Worm (Caenorhabditis elegans): ENCODE data around the gene pnc-2.

DNA sequence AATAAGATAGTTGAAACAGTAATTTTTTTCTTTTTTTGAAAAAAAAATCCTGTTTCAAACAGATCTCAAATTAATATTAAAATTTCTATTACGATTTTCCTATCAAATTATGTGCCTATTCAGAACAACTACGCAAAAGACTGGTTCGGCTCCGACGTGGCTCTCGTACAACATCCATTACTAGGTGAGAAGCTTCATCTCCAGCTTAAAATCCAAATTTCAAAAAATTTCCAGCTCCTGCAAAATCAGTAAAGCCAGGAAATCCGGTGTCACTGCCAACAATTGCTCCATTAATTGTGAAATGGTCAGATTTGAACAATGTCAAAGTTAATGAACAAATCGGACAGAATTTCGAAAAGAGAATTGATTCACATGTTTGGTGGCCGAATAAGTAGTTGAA is 44.3 kb upstream of the pnc-2 start:
- TF ChIP-seq elt-2 (tag; optimal IDR thresholded peaks at IDR 0.05) (no peak), F13H6.1 (tag; optimal IDR thresholded peaks at IDR 0.05) (no peak), hlh-30 (tag; optimal IDR thresholded peaks at IDR 0.05; ENCODE audit: insufficient read depth) (no peak), dve-1 (tag; optimal IDR thresholded peaks at IDR 0.05) (no peak), C38D4.7 (GFP tag; optimal IDR thresholded peaks at IDR 0.05) (no peak), npax-4 (tag; optimal IDR thresholded peaks at IDR 0.05) (no peak), pha-4 (tag; optimal IDR thresholded peaks at IDR 0.05) (no peak), sox-4 (tag; optimal IDR thresholded peaks at IDR 0.05) (no peak), nfya-1 (tag; optimal IDR thresholded peaks at IDR 0.05) (no peak), fkh-6 (tag; optimal IDR thresholded peaks at IDR 0.05) (no peak), unc-3 (GFP tag; conservative IDR thresholded peaks at IDR 0.05) (no peak), unc-3 (tag; optimal IDR thresholded peaks at IDR 0.05) (no peak), nhr-11 (tag; optimal IDR thresholded peaks at IDR 0.05) (no peak), gmeb-2 (tag; optimal IDR thresholded peaks at IDR 0.05) (no peak)
